Worm (Caenorhabditis elegans): ENCODE results near the gene C53B4.2.

The C53B4.2 gene

ce11 chrIV:8927093-8927492 is 38.9 kb upstream of the C53B4.2 start (continued):
- TF ChIP-seq nhr-102 (tag; optimal IDR thresholded peaks at IDR 0.05) (peak; percentile 87), spr-1 (tag; optimal IDR thresholded peaks at IDR 0.05) (peak; percentile 80), fos-1 (tag; optimal IDR thresholded peaks at IDR 0.05) (no peak), jun-1 (tag; optimal IDR thresholded peaks at IDR 0.05) (peak; percentile 41)

ce11 chrIV:8929942-8930492 is 36.0 kb upstream of the C53B4.2 start, which contains the start of the genes D1046.18 and slc-25A26:
D1046.18 (plus strand) TSS chrIV:8930242.
slc-25A26 (plus strand) TSS chrIV:8930442.
- TF ChIP-seq saeg-2 (GFP tag; IDR thresholded peaks at IDR 0.05) (no peak), unc-62 (GFP tag; optimal IDR thresholded peaks at IDR 0.05 in 1 of 2) (peak in 1 of 2 experiments; percentile 38), unc-62 (tag; optimal IDR thresholded peaks at IDR 0.05) (no peak), daf-12 (tag; optimal IDR thresholded peaks at IDR 0.05) (no peak)

- no peak for TF ChIP-seq ztf-11 (tag; optimal IDR thresholded peaks at IDR 0.05)
- no peak for TF ChIP-seq ceh-28 (tag; optimal IDR thresholded peaks at IDR 0.05)
- no peak for TF ChIP-seq F10B5.3 (tag; optimal IDR thresholded peaks at IDR 0.05)
- TF ChIP-seq duxl-1 (tag; optimal IDR thresholded peaks at IDR 0.05; ENCODE audit: poor library complexity), result no peak
- TF ChIP-seq nhr-111 (GFP tag; optimal IDR thresholded peaks at IDR 0.05), result no peak
- no peak for TF ChIP-seq lin-15B (tag; optimal IDR thresholded peaks at IDR 0.05)
- no peak for TF ChIP-seq mes-2 (tag; optimal IDR thresholded peaks at IDR 0.05; ENCODE audit: poor library complexity, severe bottlenecking)
- no peak for TF ChIP-seq tra-1 (GFP tag; IDR thresholded peaks at IDR 0.05)
- TF ChIP-seq D1046.2 (GFP tag; IDR thresholded peaks at IDR 0.05), result no peak
- no peak for TF ChIP-seq nhr-11 (tag; optimal IDR thresholded peaks at IDR 0.05)
- no peak for TF ChIP-seq fkh-10 (GFP tag; optimal IDR thresholded peaks at IDR 0.05)
- no peak for TF ChIP-seq lin-1 (GFP tag; IDR thresholded peaks at IDR 0.05)
- no peak for TF ChIP-seq Y5F2A.4 (GFP tag; optimal IDR thresholded peaks at IDR 0.05)
- no peak for TF ChIP-seq lin-29 (GFP tag; IDR thresholded peaks at IDR 0.05)
- no peak for TF ChIP-seq spr-3 (GFP tag; optimal IDR thresholded peaks at IDR 0.05)
- no peak for TF ChIP-seq zip-11 (GFP tag; IDR thresholded peaks at IDR 0.05)
- TF ChIP-seq T26A8.4 (GFP tag; IDR thresholded peaks at IDR 0.05), result no peak
Observed at ce11 chrIV:8933575-8933974, 32.4 kb upstream of the C53B4.2 start, which contains the start of gene D1046.4. D1046.4 (plus strand) TSS chrIV:8933875.

- no peak for TF ChIP-seq zfp-2 (tag; optimal IDR thresholded peaks at IDR 0.05)
- TF ChIP-seq ces-1 (GFP tag; optimal IDR thresholded peaks at IDR 0.05), result peak; percentile 74
Observed at ce11 chrIV:8943430-8943829, 22.6 kb upstream of the C53B4.2 start.

- TF ChIP-seq gei-8 (GFP tag; optimal IDR thresholded peaks at IDR 0.05) (no peak), hmg-1.1 (GFP tag; IDR thresholded peaks at IDR 0.05) (no peak), zag-1 (tag; optimal IDR thresholded peaks at IDR 0.05) (no peak), ceh-20 (GFP tag; IDR thresholded peaks at IDR 0.05) (0 out of 2 replicates have a peak, but pooled peaks have one; percentile 11), hlh-11 (tag; optimal IDR thresholded peaks at IDR 0.05) (peak; percentile 63), mdl-1 (tag; optimal IDR thresholded peaks at IDR 0.05) (peak in 1 of 2 experiments; percentile 72), ceh-44 (GFP tag; IDR thresholded peaks at IDR 0.05) (no peak), unc-62 (GFP tag; optimal IDR thresholded peaks at IDR 0.05 in 1 of 2) (peak in 1 of 2 experiments; percentile 97), unc-62 (tag; optimal IDR thresholded peaks at IDR 0.05) (no peak), Y105C5A.15 (GFP tag; IDR thresholded peaks at IDR 0.05) (no peak), F10B5.3 (tag; optimal IDR thresholded peaks at IDR 0.05) (no peak), ceh-82 (tag; optimal IDR thresholded peaks at IDR 0.05) (no peak), nhr-76 (tag; optimal IDR thresholded peaks at IDR 0.05) (no peak), F44E2.7 (GFP tag; IDR thresholded peaks at IDR 0.05) (no peak), ZK337.2 (GFP tag; IDR thresholded peaks at IDR 0.05) (no peak), aha-1 (tag) (peak; percentile 75), dmd-8 (GFP tag; IDR thresholded peaks at IDR 0.05) (no peak), ceh-32 (tag; optimal IDR thresholded peaks at IDR 0.05; ENCODE audit: poor library complexity) (no peak), ceh-62 (tag; optimal IDR thresholded peaks at IDR 0.05) (no peak), lsy-2 (tag; optimal IDR thresholded peaks at IDR 0.05) (peak in 1 of 2 experiments; percentile 45), Y75B8A.6 (GFP tag; IDR thresholded peaks at IDR 0.05) (no peak), hlh-30 (tag; optimal IDR thresholded peaks at IDR 0.05; ENCODE audit: insufficient read depth) (peak; percentile 88)
Observed at ce11 chrIV:8947146-8947545, 18.8 kb upstream of the C53B4.2 start.
